Fruit fly (Drosophila melanogaster) whole organism, wandering third instar larva: ENCODE measurements around the gene CG31689.

ENCODE experiments used
- Abd-B ChIP-seq: fragments of >200 bp; optimal IDR thresholded peaks from 2 replicates; lab custom pipeline; 2017; ENCODE audit warnings: missing biosample characterization, missing genetic modification characterization
- CG32264 ChIP-seq: fragments of 200-800 bp; sonication (Bioruptor generic); optimal IDR thresholded peaks from 2 replicates; lab custom pipeline; 2016; ENCODE audit warnings: missing biosample characterization, missing genetic modification characterization
- CG9705 ChIP-seq: fragments of 200-800 bp; sonication (Bioruptor generic); optimal IDR thresholded peaks from 2 replicates; lab custom pipeline; 2018; ENCODE audit warnings: missing biosample characterization, mild to moderate bottlenecking, missing genetic modification characterization
- CrebA ChIP-seq: fragments of 200-800 bp; sonication (Bioruptor generic); optimal IDR thresholded peaks from 2 replicates; lab custom pipeline; 2016; ENCODE audit warnings: missing biosample characterization, mild to moderate bottlenecking, missing genetic modification characterization, borderline replicate concordance
- Dfd ChIP-seq: fragments of >200 bp; optimal IDR thresholded peaks from 2 replicates; lab custom pipeline; 2017; ENCODE audit warnings: missing biosample characterization, missing genetic modification characterization
- Dif ChIP-seq: fragments of 200-275, 200-300 bp; sonication (Bioruptor generic); optimal IDR thresholded peaks from 2 replicates; lab custom pipeline; 2018; ENCODE audit warnings: missing biosample characterization, missing genetic modification characterization; ENCODE audit not compliant: partially characterized antibody
- GATAd ChIP-seq: sonication (Bioruptor generic); optimal IDR thresholded peaks from 2 replicates; lab custom pipeline; 2016; ENCODE audit warnings: missing biosample characterization, missing genetic modification characterization
- HLH106 ChIP-seq: fragments of 200-800 bp; optimal IDR thresholded peaks from 3 replicates; lab custom pipeline; 2019; ENCODE audit warnings: missing biosample characterization, mild to moderate bottlenecking, missing genetic modification characterization, moderate library complexity
- Hnf4 ChIP-seq: fragments of 200-800 bp; sonication (Bioruptor generic); optimal IDR thresholded peaks from 2 replicates; lab custom pipeline; 2016; ENCODE audit warnings: missing biosample characterization, mild to moderate bottlenecking, missing genetic modification characterization
- Hr78 ChIP-seq: fragments of >200 bp; optimal IDR thresholded peaks from 2 replicates; lab custom pipeline; 2017; ENCODE audit warnings: missing biosample characterization, missing genetic modification characterization
- Hr83 ChIP-seq: fragments of 200-300 bp; sonication (Bioruptor generic); optimal IDR thresholded peaks from 2 replicates; lab custom pipeline; 2016; ENCODE audit warnings: missing biosample characterization, mild to moderate bottlenecking, missing genetic modification characterization, moderate library complexity; ENCODE audit not compliant: poor library complexity, severe bottlenecking
- Jra ChIP-seq: sonication (Bioruptor generic); optimal IDR thresholded peaks from 2 replicates; lab custom pipeline; 2016; ENCODE audit warnings: missing biosample characterization, missing genetic modification characterization
- Mio ChIP-seq: sonication (Bioruptor generic); optimal IDR thresholded peaks from 2 replicates; lab custom pipeline; 2016; ENCODE audit warnings: missing biosample characterization, missing genetic modification characterization
- Myc ChIP-seq: fragments of >200 bp; optimal IDR thresholded peaks from 2 replicates; lab custom pipeline; 2017
- N ChIP-seq: fragments of >200 bp; optimal IDR thresholded peaks from 2 replicates; lab custom pipeline; 2018; ENCODE audit warnings: missing biosample characterization, missing external identifiers, missing genetic modification characterization
- OdsH ChIP-seq: fragments of 200-800 bp; sonication (Bioruptor generic); optimal IDR thresholded peaks from 2 replicates; lab custom pipeline; 2016; ENCODE audit warnings: missing biosample characterization, mild to moderate bottlenecking, missing genetic modification characterization
- Rel ChIP-seq, 2 experiments: fragments of 200-800 bp; sonication (Bioruptor generic) in 1 of 2; optimal IDR thresholded peaks; 2 replicates in 1 of 2; 3 replicates in 1 of 2; lab custom pipeline; 2016 to 2019; ENCODE audit warnings: mild to moderate bottlenecking in 2 of 2, missing biosample characterization in 2 of 2, missing genetic modification characterization in 2 of 2, moderate library complexity in 1 of 2
- Sp1 ChIP-seq: fragments of 200-800 bp; sonication (Bioruptor generic); optimal IDR thresholded peaks from 3 replicates; lab custom pipeline; 2019; ENCODE audit warnings: missing biosample characterization, mild to moderate bottlenecking, missing genetic modification characterization, moderate library complexity
- Vsx2 ChIP-seq: fragments of 200-300, 225-300 bp; sonication (Bioruptor generic); optimal IDR thresholded peaks from 2 replicates; lab custom pipeline; 2018; ENCODE audit warnings: missing biosample characterization, missing genetic modification characterization; ENCODE audit not compliant: partially characterized antibody
- br ChIP-seq: fragments of 200-800 bp; sonication (Bioruptor generic); optimal IDR thresholded peaks from 2 replicates; lab custom pipeline; 2016; ENCODE audit warnings: missing biosample characterization, missing genetic modification characterization
- brk ChIP-seq: fragments of 200-800 bp; sonication (Bioruptor generic); optimal IDR thresholded peaks from 2 replicates; lab custom pipeline; 2016; ENCODE audit warnings: missing biosample characterization, mild to moderate bottlenecking, missing genetic modification characterization
- dl ChIP-seq, 2 experiments: fragments of 175-275, 200-275 bp in 1 of 2; fragments of 200-275 bp in 1 of 2; sonication (Bioruptor generic); optimal IDR thresholded peaks; lab custom pipeline; 2018; ENCODE audit warnings: mild to moderate bottlenecking in 2 of 2, missing biosample characterization in 2 of 2, missing genetic modification characterization in 2 of 2, moderate library complexity in 2 of 2; ENCODE audit not compliant: partially characterized antibody in 2 of 2, insufficient read depth in 1 of 2
- dmrt93B ChIP-seq: fragments of 200-800 bp; sonication (Bioruptor generic); optimal IDR thresholded peaks from 2 replicates; lab custom pipeline; 2018; ENCODE audit warnings: missing biosample characterization, mild to moderate bottlenecking, missing genetic modification characterization
- dsf ChIP-seq: sonication (Bioruptor generic); optimal IDR thresholded peaks from 2 replicates; lab custom pipeline; 2016; ENCODE audit warnings: missing biosample characterization, missing genetic modification characterization, borderline replicate concordance
- ey ChIP-seq: fragments of 200-800 bp; sonication (Bioruptor generic); optimal IDR thresholded peaks from 2 replicates; lab custom pipeline; 2016; ENCODE audit warnings: missing biosample characterization, missing genetic modification characterization
- foxo ChIP-seq, 2 experiments: fragments of 200-800 bp; sonication (Bioruptor generic); optimal IDR thresholded peaks; 2 replicates in 1 of 2; 3 replicates in 1 of 2; lab custom pipeline; 2016 to 2017; ENCODE audit warnings: missing biosample characterization in 2 of 2, missing genetic modification characterization in 2 of 2
- fru ChIP-seq: fragments of 200-800 bp; sonication (Bioruptor generic); optimal IDR thresholded peaks from 3 replicates; lab custom pipeline; 2016; ENCODE audit warnings: missing biosample characterization, mild to moderate bottlenecking, missing genetic modification characterization
- h ChIP-seq: fragments of 200-800 bp; sonication (Bioruptor generic); optimal IDR thresholded peaks from 3 replicates; lab custom pipeline; 2016; ENCODE audit warnings: missing biosample characterization, mild to moderate bottlenecking, missing genetic modification characterization
- jim ChIP-seq: fragments of 175-275, 200-325 bp; sonication (Bioruptor generic); optimal IDR thresholded peaks from 2 replicates; lab custom pipeline; 2016; ENCODE audit warnings: missing biosample characterization, mild to moderate bottlenecking, missing genetic modification characterization
- lola ChIP-seq: fragments of >200 bp; optimal IDR thresholded peaks from 2 replicates; lab custom pipeline; 2017; ENCODE audit warnings: missing biosample characterization, missing genetic modification characterization
- pan ChIP-seq: fragments of >200 bp; optimal IDR thresholded peaks from 2 replicates; lab custom pipeline; 2017
- psq ChIP-seq: fragments of 200-800 bp; sonication (Bioruptor generic); optimal IDR thresholded peaks from 3 replicates; lab custom pipeline; 2017; ENCODE audit warnings: missing biosample characterization, mild to moderate bottlenecking, missing genetic modification characterization, moderate library complexity
- rgr ChIP-seq: fragments of 200-800 bp; sonication (Bioruptor generic); optimal IDR thresholded peaks from 3 replicates; lab custom pipeline; 2016; ENCODE audit warnings: missing biosample characterization, mild to moderate bottlenecking, missing genetic modification characterization
- sage ChIP-seq: fragments of 200-800 bp; sonication (Bioruptor generic); optimal IDR thresholded peaks from 2 replicates; lab custom pipeline; 2016; ENCODE audit warnings: missing biosample characterization, mild to moderate bottlenecking, missing genetic modification characterization
- sv ChIP-seq: fragments of 200-800 bp; sonication (Bioruptor generic); optimal IDR thresholded peaks from 3 replicates; lab custom pipeline; 2016; ENCODE audit warnings: missing biosample characterization, missing genetic modification characterization
- tai ChIP-seq: sonication (Bioruptor generic); optimal IDR thresholded peaks from 2 replicates; lab custom pipeline; 2016; ENCODE audit warnings: missing biosample characterization, missing genetic modification characterization
- usp ChIP-seq: fragments of >200 bp; optimal IDR thresholded peaks from 2 replicates; lab custom pipeline; 2017; ENCODE audit warnings: missing biosample characterization, missing genetic modification characterization
- woc ChIP-seq: sonication (Bioruptor generic); optimal IDR thresholded peaks from 2 replicates; lab custom pipeline; 2016; ENCODE audit warnings: missing biosample characterization, mild to moderate bottlenecking, missing genetic modification characterization

The CG31689 gene

DNA sequence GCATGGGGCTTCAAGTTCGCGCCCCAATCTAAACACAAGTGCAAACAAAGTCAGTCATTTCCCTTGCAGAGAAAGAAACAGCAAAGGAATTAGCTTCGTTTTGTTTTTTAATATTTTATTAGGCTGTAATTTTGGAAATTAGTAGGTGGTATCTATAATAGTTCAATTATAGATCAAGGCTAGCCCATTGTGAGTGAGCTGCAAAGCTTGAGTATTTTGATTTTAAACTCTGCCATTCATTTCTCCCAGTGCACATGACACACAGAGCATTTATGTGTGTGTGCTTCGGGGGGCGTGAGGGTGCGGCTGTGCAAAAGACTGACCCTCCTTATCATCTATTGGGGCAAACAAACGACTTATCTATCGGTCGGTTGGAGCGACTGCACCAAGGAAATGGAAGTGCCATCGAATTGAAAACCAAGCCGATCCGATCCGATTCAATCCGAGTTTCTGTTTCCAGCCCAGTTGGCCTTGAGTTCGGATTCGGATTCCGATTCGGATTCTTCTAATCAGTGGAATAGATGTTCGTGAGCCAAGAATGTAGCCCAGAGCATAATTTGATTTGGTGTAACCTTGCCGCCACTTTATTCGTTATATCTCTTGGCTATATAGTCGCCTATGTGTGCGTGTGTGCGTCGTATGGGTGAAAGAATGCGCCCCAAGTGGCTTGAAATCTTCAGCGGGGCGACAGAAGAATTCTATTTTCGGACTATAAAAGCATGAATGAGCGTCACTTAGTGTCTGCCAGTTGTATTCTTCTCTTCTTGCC, 6.1 kb downstream of the CG31689 start:
- no peak for TF ChIP-seq GATAd (GFP tag; lab: Kevin White, UChicago)
- TF ChIP-seq CG32264 (GFP tag; lab: Kevin White, UChicago): no peak
- TF ChIP-seq OdsH (GFP tag; lab: Kevin White, UChicago): peak; percentile 39
- TF ChIP-seq fru: peak; percentile 35
- TF ChIP-seq ey (GFP tag; lab: Kevin White, UChicago): peak; percentile 11
- peak; percentile 36 for TF ChIP-seq h (GFP tag; lab: Kevin White, UChicago)
- TF ChIP-seq foxo (GFP tag; optimal IDR thresholded peaks at IDR 0.05; lab: Kevin White, UChicago): peak in 1 of 2 experiments; percentile 40
- no peak for TF ChIP-seq dsf
- TF ChIP-seq rgr (GFP tag; lab: Kevin White, UChicago): peak; percentile 31
- TF ChIP-seq Dif (GFP tag; lab: Kevin White, UChicago): no peak

- TF ChIP-seq Myc (lab: Kevin White, UChicago): no peak
- no peak for TF ChIP-seq Sp1 (GFP tag; lab: Kevin White, UChicago)
Observed at dm6 chr2L:2732139-2732830, 6.8 kb downstream of the CG31689 start.

DNA sequence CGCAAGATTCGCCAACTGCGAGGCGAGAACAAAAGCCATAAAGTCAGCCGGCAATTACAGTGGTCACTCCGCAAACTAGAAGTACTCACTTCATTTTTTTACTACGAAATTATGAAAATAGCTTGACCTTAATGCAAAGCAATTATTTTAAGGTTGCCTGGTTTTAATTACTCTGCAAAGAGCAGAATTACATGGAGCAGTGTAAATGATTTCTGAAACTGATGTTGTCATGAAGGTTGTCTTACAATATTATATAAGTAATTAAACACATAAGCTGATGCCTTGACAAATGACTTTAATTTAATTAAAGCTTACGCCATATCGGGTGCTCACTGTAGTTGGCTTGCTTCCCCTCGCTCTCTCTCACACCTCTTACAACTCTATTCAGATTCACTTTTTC, 8.7 kb downstream of the CG31689 start:
- TF ChIP-seq N (GFP tag; lab: Kevin White, UChicago): no peak
- TF ChIP-seq dl (GFP tag; optimal IDR thresholded peaks at IDR 0.05; lab: Kevin White, UChicago; ENCODE audit: insufficient read depth in 1 of 2, partially characterized antibody in 2 of 2): no peak
- no peak for TF ChIP-seq GATAd (GFP tag; lab: Kevin White, UChicago)
- TF ChIP-seq sage (GFP tag; lab: Kevin White, UChicago): no peak
- no peak for TF ChIP-seq Dfd (GFP tag; lab: Kevin White, UChicago)
- TF ChIP-seq Hr83 (GFP tag; lab: Kevin White, UChicago): no peak
- peak; percentile 9 for TF ChIP-seq Hnf4 (GFP tag; lab: Kevin White, UChicago)
- no peak for TF ChIP-seq tai (GFP tag; lab: Kevin White, UChicago)
- TF ChIP-seq fru: peak; percentile 57
- no peak for TF ChIP-seq CG9705 (GFP tag; lab: Kevin White, UChicago)
- peak; percentile 47 for TF ChIP-seq psq
- no peak for TF ChIP-seq dsf
- peak; percentile 61 for TF ChIP-seq rgr (GFP tag; lab: Kevin White, UChicago)
- no peak for TF ChIP-seq pan
- TF ChIP-seq sv: peak; percentile 1
- no peak for TF ChIP-seq Myc (lab: Kevin White, UChicago)
- TF ChIP-seq usp (GFP tag; lab: Kevin White, UChicago): no peak
- TF ChIP-seq HLH106 (tag; lab: Kevin White, UChicago): peak; percentile 63
- TF ChIP-seq CG32264 (GFP tag; lab: Kevin White, UChicago): no peak
- TF ChIP-seq ey (GFP tag; lab: Kevin White, UChicago): peak; percentile 69
- TF ChIP-seq Mio (GFP tag; lab: Kevin White, UChicago): no peak
- TF ChIP-seq brk (GFP tag; lab: Kevin White, UChicago): no peak
- peak; percentile 45 for TF ChIP-seq br
- TF ChIP-seq Hr78: no peak
- peak; percentile 49 for TF ChIP-seq dmrt93B (GFP tag; lab: Kevin White, UChicago)
- TF ChIP-seq OdsH (GFP tag; lab: Kevin White, UChicago): peak; percentile 66
- TF ChIP-seq Abd-B: no peak
- TF ChIP-seq Jra (GFP tag; lab: Kevin White, UChicago): peak; percentile 2
- peak in 1 of 2 experiments; percentile 59 for TF ChIP-seq foxo (GFP tag; optimal IDR thresholded peaks at IDR 0.05; lab: Kevin White, UChicago)
- no peak for TF ChIP-seq Dif (GFP tag; lab: Kevin White, UChicago)
- TF ChIP-seq h (GFP tag; lab: Kevin White, UChicago): peak; percentile 77
- no peak for TF ChIP-seq lola (GFP tag; lab: Kevin White, UChicago)
- TF ChIP-seq CrebA (GFP tag; lab: Kevin White, UChicago): no peak
- TF ChIP-seq Sp1 (GFP tag; lab: Kevin White, UChicago): peak; percentile 23
- TF ChIP-seq woc (GFP tag; lab: Kevin White, UChicago): peak; percentile 53
- no peak for TF ChIP-seq Rel (GFP tag; optimal IDR thresholded peaks at IDR 0.05; lab: Kevin White, UChicago)
- TF ChIP-seq Rel (tag; optimal IDR thresholded peaks at IDR 0.05; lab: Kevin White, UChicago): no peak
- no peak for TF ChIP-seq jim (GFP tag; lab: Kevin White, UChicago)
- TF ChIP-seq Vsx2: no peak
